Worm (Caenorhabditis elegans) whole organism, midembryonic: ENCODE results near the gene ubh-3.

Experiments used
- T22C8.4 ChIP-seq: fragments of 200-800 bp; sonication (Bioruptor generic); IDR thresholded peaks from 2 replicates; pipeline ENCODE4 v1.3.6; 2022; ENCODE audit warnings: missing genetic modification characterization, missing compliant biosample characterization
- cog-1 ChIP-seq: sonication (generic microtip); optimal IDR thresholded peaks from 2 replicates; lab custom pipeline; 2016; ENCODE audit warnings: missing genetic modification characterization, missing compliant biosample characterization
- flt-1 ChIP-seq: fragments of 200-800 bp; sonication (Bioruptor generic); IDR thresholded peaks from 2 replicates; pipeline ENCODE4 v1.3.6; 2022; ENCODE audit warnings: missing genetic modification characterization, missing compliant biosample characterization
- klf-2 ChIP-seq: fragments of 200-800 bp; sonication (Bioruptor generic); conservative IDR thresholded peaks from 2 replicates; pipeline ENCODE4 v1.3.6; 2022; ENCODE audit warnings: missing genetic modification reagents, missing genetic modification characterization, missing compliant biosample characterization
- med-1 ChIP-seq: sonication (generic microtip); optimal IDR thresholded peaks from 2 replicates; lab custom pipeline; 2017; ENCODE audit warnings: missing genetic modification characterization, mild to moderate bottlenecking, missing compliant biosample characterization, antibody characterized with exemption, missing genetic modification reagents; ENCODE audit not compliant: insufficient read depth
- ref-1 ChIP-seq: fragments of 200-800 bp; sonication (Bioruptor generic); conservative IDR thresholded peaks from 2 replicates; pipeline ENCODE4 v1.3.6; 2022; ENCODE audit warnings: missing genetic modification reagents, missing genetic modification characterization, missing compliant biosample characterization
- tab-1 ChIP-seq: fragments of 200-800 bp; sonication (Bioruptor generic); IDR thresholded peaks from 2 replicates; pipeline ENCODE4 v1.3.6; 2022; ENCODE audit warnings: missing genetic modification characterization, missing compliant biosample characterization
- ztf-23 ChIP-seq: fragments of 200-800 bp; sonication (Bioruptor generic); IDR thresholded peaks from 2 replicates; pipeline ENCODE4 v1.3.6; 2022; ENCODE audit warnings: missing genetic modification reagents, missing genetic modification characterization, missing compliant biosample characterization
- ztf-29 ChIP-seq: fragments of 200-800 bp; sonication (Bioruptor generic); IDR thresholded peaks from 2 replicates; pipeline ENCODE4 v1.3.6; 2022; ENCODE audit warnings: missing genetic modification reagents, missing genetic modification characterization, missing compliant biosample characterization

The ubh-3 gene

ce11 chrV:6546450-6547171, 38.0 kb upstream of the ubh-3 start, which contains the start of gene dre-1:
dre-1 (minus strand) TSS chrV:6546500.
- TF ChIP-seq ztf-23 (no peak), flt-1 (GFP tag; lab: Robert Waterston, UW) (no peak), T22C8.4 (no peak), ztf-29 (GFP tag; lab: Robert Waterston, UW) (no peak), klf-2 (GFP tag; lab: Robert Waterston, UW) (no peak), tab-1 (GFP tag; lab: Robert Waterston, UW) (no peak), cog-1 (tag; lab: Kevin White, UChicago) (no peak), ref-1 (GFP tag; lab: Robert Waterston, UW) (no peak), med-1 (GFP tag; lab: Kevin White, UChicago) (no peak)

ce11 chrV:6544999-6545398, 36.4 kb upstream of the ubh-3 start:
- no peak for TF ChIP-seq med-1 (GFP tag; lab: Kevin White, UChicago)
- TF ChIP-seq flt-1 (GFP tag; lab: Robert Waterston, UW) = 0 out of 2 replicates have a peak, but pooled peaks have one; percentile 6
- TF ChIP-seq ztf-23 = no peak

- TF ChIP-seq ztf-29 (GFP tag; lab: Robert Waterston, UW) = no peak
- TF ChIP-seq flt-1 (GFP tag; lab: Robert Waterston, UW) = no peak
- TF ChIP-seq cog-1 (tag; lab: Kevin White, UChicago) = peak; percentile 21
- 0 out of 2 replicates have a peak, but pooled peaks have one; percentile 19 for TF ChIP-seq ztf-23
These were observed 33.3 kb upstream of the ubh-3 start for ce11 chrV:6541875-6542274.

- 0 out of 2 replicates have a peak, but pooled peaks have one; percentile 42 for TF ChIP-seq flt-1 (GFP tag; lab: Robert Waterston, UW)
- no peak for TF ChIP-seq cog-1 (tag; lab: Kevin White, UChicago)
These were observed 29.7 kb upstream of the ubh-3 start for ce11 chrV:6538323-6538722.

- TF ChIP-seq cog-1 (tag; lab: Kevin White, UChicago) (no peak), ztf-23 (no peak), T22C8.4 (no peak), med-1 (GFP tag; lab: Kevin White, UChicago) (no peak), flt-1 (GFP tag; lab: Robert Waterston, UW) (no peak), ztf-29 (GFP tag; lab: Robert Waterston, UW) (no peak), tab-1 (GFP tag; lab: Robert Waterston, UW) (no peak)
These were observed 24.4 kb upstream of the ubh-3 start, which contains the start of gene hpo-26 for ce11 chrV:6533030-6533429. hpo-26 (minus strand) TSS chrV:6533060.

- TF ChIP-seq ztf-23 = no peak
- no peak for TF ChIP-seq T22C8.4
- no peak for TF ChIP-seq ztf-29 (GFP tag; lab: Robert Waterston, UW)
- no peak for TF ChIP-seq tab-1 (GFP tag; lab: Robert Waterston, UW)
- no peak for TF ChIP-seq med-1 (GFP tag; lab: Kevin White, UChicago)
- no peak for TF ChIP-seq cog-1 (tag; lab: Kevin White, UChicago)
- no peak for TF ChIP-seq flt-1 (GFP tag; lab: Robert Waterston, UW)
- no peak for TF ChIP-seq ref-1 (GFP tag; lab: Robert Waterston, UW)
These were observed 16.2 kb upstream of the ubh-3 start, which contains the start of gene acs-1 for ce11 chrV:6524757-6525156. acs-1 (plus strand) TSS chrV:6524989.

- TF ChIP-seq tab-1 (GFP tag; lab: Robert Waterston, UW) = no peak
- TF ChIP-seq klf-2 (GFP tag; lab: Robert Waterston, UW) = no peak
- no peak for TF ChIP-seq med-1 (GFP tag; lab: Kevin White, UChicago)
- no peak for TF ChIP-seq T22C8.4
- TF ChIP-seq ztf-23 = no peak
- TF ChIP-seq flt-1 (GFP tag; lab: Robert Waterston, UW) = no peak
- TF ChIP-seq ref-1 (GFP tag; lab: Robert Waterston, UW) = no peak
- TF ChIP-seq ztf-29 (GFP tag; lab: Robert Waterston, UW) = no peak
- TF ChIP-seq cog-1 (tag; lab: Kevin White, UChicago) = no peak
These were observed 14.4 kb upstream of the ubh-3 start for ce11 chrV:6522879-6523497.

- TF ChIP-seq ztf-29 (GFP tag; lab: Robert Waterston, UW) = no peak
These were observed 11.9 kb upstream of the ubh-3 start, which contains the start of the genes F46E10.2 and F46E10.18 for ce11 chrV:6520385-6521080. F46E10.2 (plus strand) TSS chrV:6520435. F46E10.18 (plus strand) TSS chrV:6521030.

- no peak for TF ChIP-seq klf-2 (GFP tag; lab: Robert Waterston, UW)
- no peak for TF ChIP-seq ztf-29 (GFP tag; lab: Robert Waterston, UW)
- no peak for TF ChIP-seq tab-1 (GFP tag; lab: Robert Waterston, UW)
- TF ChIP-seq flt-1 (GFP tag; lab: Robert Waterston, UW) = no peak
- TF ChIP-seq cog-1 (tag; lab: Kevin White, UChicago) = no peak
- no peak for TF ChIP-seq ref-1 (GFP tag; lab: Robert Waterston, UW)
- no peak for TF ChIP-seq ztf-23
- TF ChIP-seq T22C8.4 = no peak
- TF ChIP-seq med-1 (GFP tag; lab: Kevin White, UChicago) = no peak
These were observed 9.5 kb upstream of the ubh-3 start, which contains the start of gene F46E10.3 for ce11 chrV:6518225-6518396. F46E10.3 (plus strand) TSS chrV:6518297.
